Fruit fly (Drosophila melanogaster) whole organism, embryonic: ENCODE measurements around the gene Ptp99A.

ENCODE experiments used
- Adf1 ChIP-seq: fragments of 200-800 bp; sonication (Bioruptor generic); IDR thresholded peaks from 2 replicates; pipeline ENCODE4 v1.3.6; 2022; ENCODE audit warnings: missing biosample characterization, missing genetic modification characterization
- Bgb ChIP-seq: fragments of 200-800 bp; sonication (Bioruptor generic); IDR thresholded peaks from 2 replicates; pipeline ENCODE4 v1.3.6; 2022; ENCODE audit warnings: missing biosample characterization, missing genetic modification characterization; ENCODE audit not compliant: partially characterized antibody
- CG10274 ChIP-seq: fragments of 200-800 bp; sonication (Bioruptor generic); optimal IDR thresholded peaks from 3 replicates; lab custom pipeline; 2017; ENCODE audit warnings: missing biosample characterization, mild to moderate bottlenecking, missing genetic modification characterization
- CG10366 ChIP-seq: fragments of 200-800 bp; sonication (Bioruptor generic); IDR thresholded peaks from 2 replicates; pipeline ENCODE4 v1.3.6; 2022; ENCODE audit warnings: missing biosample characterization, missing genetic modification characterization
- CG10431 ChIP-seq: fragments of 200-800 bp; sonication (Bioruptor generic); optimal IDR thresholded peaks from 3 replicates; lab custom pipeline; 2018; ENCODE audit warnings: missing biosample characterization, mild to moderate bottlenecking, missing genetic modification characterization
- CG11456 ChIP-seq: fragments of 200-800 bp; sonication (Bioruptor generic); IDR thresholded peaks from 3 replicates; pipeline ENCODE4 v1.3.6; 2022; ENCODE audit warnings: missing biosample characterization, missing genetic modification characterization
- CG11560 ChIP-seq: fragments of 200-800 bp; sonication (Bioruptor generic); IDR thresholded peaks from 3 replicates; pipeline ENCODE4 v1.3.6; 2022; ENCODE audit warnings: missing biosample characterization, missing genetic modification characterization
- CG12236 ChIP-seq: fragments of 200-800 bp; sonication (Bioruptor generic); optimal IDR thresholded peaks from 2 replicates; lab custom pipeline; 2016; ENCODE audit warnings: missing biosample characterization, missing genetic modification characterization
- CG13894 ChIP-seq: fragments of 200-800 bp; sonication (Bioruptor generic); optimal IDR thresholded peaks from 3 replicates; lab custom pipeline; 2018; ENCODE audit warnings: missing biosample characterization, mild to moderate bottlenecking, missing genetic modification characterization, moderate library complexity
- CG14050 ChIP-seq: fragments of 200-800 bp; sonication (Bioruptor generic); IDR thresholded peaks from 3 replicates; pipeline ENCODE4 v1.3.6; 2022; ENCODE audit warnings: missing biosample characterization, missing genetic modification characterization
- CG16779 ChIP-seq: fragments of 200-800 bp; sonication (Bioruptor generic); IDR thresholded peaks from 2 replicates; pipeline ENCODE4 v1.3.6; 2022; ENCODE audit warnings: missing biosample characterization, missing genetic modification characterization
- CG18262 ChIP-seq: fragments of 200-800 bp; optimal IDR thresholded peaks from 3 replicates; lab custom pipeline; 2019; ENCODE audit warnings: missing biosample characterization, mild to moderate bottlenecking, missing genetic modification characterization, moderate library complexity
- CG3065 ChIP-seq: fragments of 200-800 bp; sonication (Bioruptor generic); optimal IDR thresholded peaks from 2 replicates; lab custom pipeline; 2016; ENCODE audit warnings: missing biosample characterization, missing genetic modification characterization
- CG3847 ChIP-seq: fragments of 200-800 bp; sonication (Bioruptor generic); IDR thresholded peaks from 2 replicates; pipeline ENCODE4 v1.3.6; 2022; ENCODE audit warnings: missing biosample characterization, missing genetic modification characterization
- CG4328 ChIP-seq: fragments of 200-800 bp; sonication (Bioruptor generic); optimal IDR thresholded peaks from 3 replicates; lab custom pipeline; 2017; ENCODE audit warnings: missing biosample characterization, missing genetic modification reagents, missing genetic modification characterization
- CG4820 ChIP-seq: fragments of 200-800 bp; sonication (Bioruptor generic); optimal IDR thresholded peaks from 3 replicates; lab custom pipeline; 2016; ENCODE audit warnings: missing biosample characterization, missing genetic modification characterization
- CG6683 ChIP-seq: fragments of 200-800 bp; sonication (Bioruptor generic); optimal IDR thresholded peaks from 2 replicates; lab custom pipeline; 2017; ENCODE audit warnings: missing biosample characterization, mild to moderate bottlenecking, missing genetic modification characterization, missing genetic modification reagents
- CG6854 ChIP-seq: fragments of 200-800 bp; sonication (Bioruptor generic); optimal IDR thresholded peaks from 3 replicates; lab custom pipeline; 2017; ENCODE audit warnings: missing biosample characterization, mild to moderate bottlenecking, missing genetic modification characterization
- CG8281 ChIP-seq: fragments of 200-800 bp; sonication (Bioruptor generic); optimal IDR thresholded peaks from 2 replicates; lab custom pipeline; 2018; ENCODE audit warnings: missing biosample characterization, mild to moderate bottlenecking, missing genetic modification characterization, moderate library complexity
- Doc2 ChIP-seq: fragments of 200-800 bp; sonication (Bioruptor generic); IDR thresholded peaks from 2 replicates; pipeline ENCODE4 v1.3.6; 2022; ENCODE audit warnings: missing biosample characterization, missing genetic modification characterization
- Ets97D ChIP-seq: fragments of 200-800 bp; sonication (Bioruptor generic); optimal IDR thresholded peaks from 3 replicates; lab custom pipeline; 2016; ENCODE audit warnings: missing biosample characterization, missing genetic modification characterization
- Fer2 ChIP-seq: fragments of 200-800 bp; sonication (Bioruptor generic); optimal IDR thresholded peaks from 2 replicates; lab custom pipeline; 2018; ENCODE audit warnings: missing biosample characterization, mild to moderate bottlenecking, missing genetic modification characterization, moderate library complexity
- HHEX ChIP-seq: fragments of 200-800 bp; sonication (Bioruptor generic); optimal IDR thresholded peaks from 3 replicates; lab custom pipeline; 2017; ENCODE audit warnings: missing biosample characterization, mild to moderate bottlenecking, missing genetic modification characterization, missing genetic modification reagents
- Jarid2 ChIP-seq: fragments of 200-800 bp; sonication (Bioruptor generic); optimal IDR thresholded peaks from 3 replicates; lab custom pipeline; 2017; ENCODE audit warnings: mild to moderate bottlenecking, missing biosample characterization, missing genetic modification reagents, missing genetic modification characterization
- Neu2 ChIP-seq: fragments of 200-800 bp; sonication (Bioruptor generic); optimal IDR thresholded peaks from 3 replicates; lab custom pipeline; 2016; ENCODE audit warnings: missing biosample characterization, missing genetic modification characterization, borderline replicate concordance
- Taf1 ChIP-seq: fragments of 200-800 bp; sonication (Bioruptor generic); IDR thresholded peaks from 2 replicates; pipeline ENCODE4 v1.3.6; 2022; ENCODE audit warnings: missing biosample characterization, missing genetic modification characterization
- abd-A ChIP-seq: fragments of 200-800 bp; sonication (Bioruptor generic); optimal IDR thresholded peaks from 3 replicates; lab custom pipeline; 2019; ENCODE audit warnings: missing biosample characterization, mild to moderate bottlenecking, missing genetic modification characterization, moderate library complexity
- aop ChIP-seq: fragments of 200-800 bp; sonication (Bioruptor generic); IDR thresholded peaks from 2 replicates; pipeline ENCODE4 v1.3.6; 2022; ENCODE audit warnings: missing biosample characterization, missing genetic modification characterization
- ara ChIP-seq: fragments of 200-800 bp; sonication (Bioruptor generic); IDR thresholded peaks from 2 replicates; pipeline ENCODE4 v1.3.6; 2022; ENCODE audit warnings: missing biosample characterization, missing genetic modification characterization
- btn ChIP-seq: fragments of 200-800 bp; sonication (Bioruptor generic); optimal IDR thresholded peaks from 2 replicates; lab custom pipeline; 2016; ENCODE audit warnings: missing biosample characterization, missing genetic modification characterization
- ci ChIP-seq: fragments of 200-800 bp; sonication (Bioruptor generic); IDR thresholded peaks from 3 replicates; pipeline ENCODE4 v1.3.6; 2022; ENCODE audit warnings: missing biosample characterization, missing genetic modification characterization
- crp ChIP-seq, 2 experiments: fragments of 200-800 bp; sonication (Bioruptor generic); optimal IDR thresholded peaks; 2 replicates in 1 of 2; 3 replicates in 1 of 2; lab custom pipeline; 2017; ENCODE audit warnings: missing biosample characterization in 2 of 2, missing genetic modification characterization in 2 of 2, mild to moderate bottlenecking in 1 of 2, moderate library complexity in 1 of 2
- dm ChIP-seq: fragments of 200-800 bp; sonication (Bioruptor generic); optimal IDR thresholded peaks from 3 replicates; lab custom pipeline; 2016; ENCODE audit warnings: missing biosample characterization, missing genetic modification characterization
- ewg ChIP-seq: fragments of 200-800 bp; sonication (Bioruptor generic); optimal IDR thresholded peaks from 3 replicates; lab custom pipeline; 2017; ENCODE audit warnings: mild to moderate bottlenecking, missing biosample characterization, missing genetic modification reagents, missing genetic modification characterization
- fd96Cb ChIP-seq: fragments of 200-800 bp; sonication (Bioruptor generic); optimal IDR thresholded peaks from 2 replicates; lab custom pipeline; 2018; ENCODE audit warnings: missing biosample characterization, mild to moderate bottlenecking, missing genetic modification characterization, moderate library complexity
- fu2 ChIP-seq: fragments of 200-800 bp; sonication (Bioruptor generic); optimal IDR thresholded peaks from 2 replicates; lab custom pipeline; 2016; ENCODE audit warnings: missing biosample characterization, missing genetic modification characterization
- h ChIP-seq: fragments of >200 bp; optimal IDR thresholded peaks from 2 replicates; lab custom pipeline; 2017
- insv ChIP-seq, 2 experiments: fragments of 200-800 bp; sonication (Bioruptor generic); optimal IDR thresholded peaks; 3 replicates each; lab custom pipeline; 2016 to 2018; ENCODE audit warnings: missing biosample characterization in 2 of 2, missing genetic modification characterization in 2 of 2
- lilli ChIP-seq: fragments of 200-800 bp; sonication (Bioruptor generic); optimal IDR thresholded peaks from 3 replicates; lab custom pipeline; 2016; ENCODE audit warnings: missing biosample characterization, missing genetic modification characterization
- maf-S ChIP-seq: fragments of 200-800 bp; sonication (Bioruptor generic); optimal IDR thresholded peaks from 2 replicates; lab custom pipeline; 2016; ENCODE audit warnings: missing biosample characterization, missing genetic modification characterization
- mam ChIP-seq: fragments of 200-800 bp; sonication (Bioruptor generic); optimal IDR thresholded peaks from 3 replicates; lab custom pipeline; 2016; ENCODE audit warnings: missing biosample characterization, missing genetic modification characterization
- nau ChIP-seq: fragments of 200-800 bp; sonication (Bioruptor generic); optimal IDR thresholded peaks from 3 replicates; lab custom pipeline; 2017; ENCODE audit warnings: missing biosample characterization, mild to moderate bottlenecking, missing genetic modification characterization, missing genetic modification reagents
- odd ChIP-seq: fragments of 200-800 bp; sonication (Bioruptor generic); optimal IDR thresholded peaks from 2 replicates; lab custom pipeline; 2017; ENCODE audit warnings: missing biosample characterization, mild to moderate bottlenecking, missing genetic modification characterization
- peb ChIP-seq: fragments of 200-800 bp; sonication (Bioruptor generic); IDR thresholded peaks from 2 replicates; pipeline ENCODE4 v1.3.6; 2022; ENCODE audit warnings: missing biosample characterization, missing genetic modification characterization
- phol ChIP-seq: fragments of 200-800 bp; sonication (Bioruptor generic); optimal IDR thresholded peaks from 3 replicates; lab custom pipeline; 2018; ENCODE audit warnings: missing biosample characterization, mild to moderate bottlenecking, missing genetic modification characterization, moderate library complexity
- run ChIP-seq: fragments of 200-800 bp; sonication (Bioruptor generic); optimal IDR thresholded peaks from 3 replicates; lab custom pipeline; 2018; ENCODE audit warnings: missing biosample characterization, mild to moderate bottlenecking, missing genetic modification characterization
- sc ChIP-seq, 3 experiments: fragments of >200 bp in 2 of 3; fragments of 200-800 bp in 1 of 3; sonication (Bioruptor generic) in 1 of 3; optimal IDR thresholded peaks; 2 replicates in 2 of 3; 3 replicates in 1 of 3; lab custom pipeline; 2017; ENCODE audit warnings: mild to moderate bottlenecking in 1 of 3, missing biosample characterization in 1 of 3, missing genetic modification characterization in 1 of 3, missing genetic modification reagents in 1 of 3
- scrt ChIP-seq: fragments of 200-800 bp; sonication (Bioruptor generic); optimal IDR thresholded peaks from 2 replicates; lab custom pipeline; 2018; ENCODE audit warnings: missing biosample characterization, mild to moderate bottlenecking, missing genetic modification characterization, moderate library complexity
- seq ChIP-seq: fragments of 200-800 bp; sonication (Bioruptor generic); IDR thresholded peaks from 2 replicates; pipeline ENCODE4 v1.3.6; 2022; ENCODE audit warnings: missing biosample characterization, missing genetic modification characterization
- tin ChIP-seq: fragments of 200-800 bp; sonication (Bioruptor generic); optimal IDR thresholded peaks from 3 replicates; lab custom pipeline; 2016; ENCODE audit warnings: missing biosample characterization, missing genetic modification characterization
- zen ChIP-seq: fragments of 200-800 bp; sonication (Bioruptor generic); optimal IDR thresholded peaks from 3 replicates; lab custom pipeline; 2018; ENCODE audit warnings: missing biosample characterization, mild to moderate bottlenecking, missing genetic modification characterization, moderate library complexity

Gene Ptp99A

dm6 chr3R:29377342-29377741 lies at the start of gene Ptp99A:
Gene Ptp99A, plus strand, starts transcription at chr3R:29377646.
- TF ChIP-seq Ets97D (GFP tag; lab: Kevin White, UChicago) (no peak), peb (GFP tag; lab: Robert Waterston, UW) (no peak), fu2 (GFP tag; lab: Kevin White, UChicago) (no peak), run (no peak), HHEX (no peak), aop (GFP tag; lab: Robert Waterston, UW) (no peak), dm (GFP tag; lab: Kevin White, UChicago) (no peak), CG4328 (GFP tag; lab: Kevin White, UChicago) (no peak), fd96Cb (tag; lab: Kevin White, UChicago) (no peak), nau (GFP tag; lab: Kevin White, UChicago) (no peak), CG14050 (no peak), CG10366 (GFP tag; lab: Robert Waterston, UW) (no peak), Taf1 (GFP tag; lab: Robert Waterston, UW) (no peak), CG10274 (GFP tag; lab: Kevin White, UChicago) (no peak), tin (GFP tag; lab: Kevin White, UChicago) (no peak), CG8281 (tag; lab: Kevin White, UChicago) (no peak), h (lab: Kevin White, UChicago) (no peak), btn (GFP tag; lab: Kevin White, UChicago) (no peak), crp (GFP tag; optimal IDR thresholded peaks at IDR 0.05; lab: Kevin White, UChicago) (no peak), CG6854 (GFP tag; lab: Kevin White, UChicago) (no peak), Neu2 (GFP tag; lab: Kevin White, UChicago) (no peak), CG6683 (GFP tag; lab: Kevin White, UChicago) (no peak), Bgb (GFP tag; lab: Robert Waterston, UW) (peak; percentile 17; the same call in 1 of the 2 replicates), insv (GFP tag; optimal IDR thresholded peaks at IDR 0.05; lab: Kevin White, UChicago) (no peak), phol (tag; lab: Kevin White, UChicago) (no peak), abd-A (tag; lab: Kevin White, UChicago) (peak; percentile 39), ci (0 out of 3 replicates have a peak, but pooled peaks have one; percentile 10), mam (no peak), odd (GFP tag; lab: Kevin White, UChicago) (no peak), maf-S (GFP tag; lab: Kevin White, UChicago) (no peak), sc (optimal IDR thresholded peaks at IDR 0.05; lab: Kevin White, UChicago) (no peak), sc (GFP tag; optimal IDR thresholded peaks at IDR 0.05; lab: Kevin White, UChicago) (no peak), scrt (no peak), Fer2 (tag; lab: Kevin White, UChicago) (no peak), ara (GFP tag; lab: Robert Waterston, UW) (no peak), seq (GFP tag; lab: Robert Waterston, UW) (no peak), lilli (GFP tag; lab: Kevin White, UChicago) (no peak), CG3065 (GFP tag; lab: Kevin White, UChicago) (no peak), CG16779 (GFP tag; lab: Robert Waterston, UW) (0 out of 2 replicates have a peak, but pooled peaks have one; percentile 20), CG10431 (GFP tag; lab: Kevin White, UChicago) (no peak), CG18262 (no peak), CG3847 (peak; percentile 23; the same call in 1 of the 2 replicates), zen (tag; lab: Kevin White, UChicago) (no peak), CG11456 (GFP tag; lab: Robert Waterston, UW) (no peak), CG13894 (tag; lab: Kevin White, UChicago) (no peak), Jarid2 (GFP tag; lab: Kevin White, UChicago) (peak; percentile 63), Adf1 (GFP tag; lab: Robert Waterston, UW) (peak; percentile 54), CG11560 (no peak), CG12236 (GFP tag; lab: Kevin White, UChicago) (no peak), Doc2 (GFP tag; lab: Robert Waterston, UW) (no peak), ewg (GFP tag; lab: Kevin White, UChicago) (peak; percentile 3), CG4820 (GFP tag; lab: Kevin White, UChicago) (no peak)
